Worm (Caenorhabditis elegans): ENCODE data around the gene F38B6.6.

Gene F38B6.6

ce11 chrX:6653173-6653572, 36.7 kb downstream of the F38B6.6 start (continued):
- no peak for TF ChIP-seq C16A3.4 (tag; optimal IDR thresholded peaks at IDR 0.05)
- TF ChIP-seq efl-1 (optimal IDR thresholded peaks at IDR 0.05), result no peak
- peak in 1 of 2 experiments; percentile 35 for TF ChIP-seq efl-1 (GFP tag; optimal IDR thresholded peaks at IDR 0.05 in 1 of 2)
- TF ChIP-seq ceh-63 (GFP tag; optimal IDR thresholded peaks at IDR 0.05), result no peak
- no peak for TF ChIP-seq unc-86 (tag; optimal IDR thresholded peaks at IDR 0.05)
- TF ChIP-seq irx-1 (tag; optimal IDR thresholded peaks at IDR 0.05), result no peak
- no peak for TF ChIP-seq skn-1 (tag; optimal IDR thresholded peaks at IDR 0.05)
- peak; percentile 39 for TF ChIP-seq nhr-20 (tag; optimal IDR thresholded peaks at IDR 0.05)
- peak; percentile 48 for TF ChIP-seq blmp-1 (tag; optimal IDR thresholded peaks at IDR 0.05)
- TF ChIP-seq lin-35 (GFP tag; optimal IDR thresholded peaks at IDR 0.05), result peak in 1 of 2 experiments; percentile 44
- TF ChIP-seq aly-2 (tag; optimal IDR thresholded peaks at IDR 0.05), result no peak
- no peak for TF ChIP-seq nhr-12 (tag; optimal IDR thresholded peaks at IDR 0.05)

- TF ChIP-seq lin-39 (tag; optimal IDR thresholded peaks at IDR 0.05) (no peak), lin-14 (GFP tag; optimal IDR thresholded peaks at IDR 0.05) (peak; percentile 15), efl-1 (optimal IDR thresholded peaks at IDR 0.05) (no peak), efl-1 (GFP tag; optimal IDR thresholded peaks at IDR 0.05 in 1 of 2) (peak in 1 of 2 experiments; percentile 79), blmp-1 (tag; optimal IDR thresholded peaks at IDR 0.05) (peak; percentile 49), nhr-90 (tag; optimal IDR thresholded peaks at IDR 0.05; ENCODE audit: poor library complexity) (peak; percentile 0), C04F5.9 (tag; optimal IDR thresholded peaks at IDR 0.05) (no peak), elt-3 (tag; optimal IDR thresholded peaks at IDR 0.05) (peak in 1 of 6 experiments; percentile 31)
Observed at ce11 chrX:6649573-6649972, 40.3 kb downstream of the F38B6.6 start.

ce11 chrX:6646387-6647061, 43.4 kb downstream of the F38B6.6 start:
- TF ChIP-seq efl-1 (optimal IDR thresholded peaks at IDR 0.05) (no peak), efl-1 (GFP tag; optimal IDR thresholded peaks at IDR 0.05 in 1 of 2) (peak in 1 of 2 experiments; percentile 41), grh-1 (GFP tag; IDR thresholded peaks at IDR 0.05) (peak; percentile 51; the same call in 1 of the 2 replicates), snu-23 (GFP tag; optimal IDR thresholded peaks at IDR 0.05) (peak; percentile 50), nhr-20 (tag; optimal IDR thresholded peaks at IDR 0.05) (peak; percentile 72), elt-2 (tag; optimal IDR thresholded peaks at IDR 0.05) (peak; percentile 46), mep-1 (tag; optimal IDR thresholded peaks at IDR 0.05) (peak; percentile 5), egl-27 (tag; optimal IDR thresholded peaks at IDR 0.05) (no peak), unc-30 (tag; optimal IDR thresholded peaks at IDR 0.05) (no peak), rnt-1 (tag; optimal IDR thresholded peaks at IDR 0.05) (no peak), nhr-85 (tag) (peak; percentile 19), lin-35 (GFP tag; optimal IDR thresholded peaks at IDR 0.05) (peak in 1 of 2 experiments; percentile 27)

ce11 chrX:6644971-6645704, 44.7 kb downstream of the F38B6.6 start, which contains the start of gene C56E10.3:
C56E10.3 (plus strand) TSS chrX:6645654.
- no peak for TF ChIP-seq snpc-4 (tag; optimal IDR thresholded peaks at IDR 0.05)
- TF ChIP-seq skn-1 (tag; optimal IDR thresholded peaks at IDR 0.05), result peak; percentile 30
- no peak for TF ChIP-seq C34B4.2 (tag; optimal IDR thresholded peaks at IDR 0.05)
- TF ChIP-seq hlh-17 (GFP tag; optimal IDR thresholded peaks at IDR 0.05; ENCODE audit: borderline replicate concordance), result no peak
- TF ChIP-seq nhr-90 (tag; optimal IDR thresholded peaks at IDR 0.05; ENCODE audit: poor library complexity), result peak; percentile 31
- peak; percentile 46 for TF ChIP-seq nhr-71 (tag; optimal IDR thresholded peaks at IDR 0.05)
- no peak for TF ChIP-seq ama-1 (optimal IDR thresholded peaks at IDR 0.05)
- no peak for TF ChIP-seq nhr-11 (tag; optimal IDR thresholded peaks at IDR 0.05)
- no peak for TF ChIP-seq nhr-47 (tag; optimal IDR thresholded peaks at IDR 0.05)
- peak in 1 of 2 experiments; percentile 44 for TF ChIP-seq mdl-1 (tag; optimal IDR thresholded peaks at IDR 0.05)
- TF ChIP-seq nhr-19 (GFP tag; conservative IDR thresholded peaks at IDR 0.05), result 0 out of 2 replicates have a peak, but pooled peaks have one; percentile 5
- TF ChIP-seq ceh-82 (tag; optimal IDR thresholded peaks at IDR 0.05), result no peak
- TF ChIP-seq tbx-2 (tag; optimal IDR thresholded peaks at IDR 0.05), result peak; percentile 32
- TF ChIP-seq nhr-85 (tag), result peak; percentile 32
- TF ChIP-seq ceh-8 (GFP tag; optimal IDR thresholded peaks at IDR 0.05), result no peak
- TF ChIP-seq lsy-2 (tag; optimal IDR thresholded peaks at IDR 0.05), result peak in 1 of 2 experiments; percentile 6
- TF ChIP-seq alr-1 (tag; optimal IDR thresholded peaks at IDR 0.05; ENCODE audit: borderline replicate concordance), result no peak
- TF ChIP-seq lin-14 (GFP tag; optimal IDR thresholded peaks at IDR 0.05), result peak; percentile 39
- TF ChIP-seq unc-62 (GFP tag; optimal IDR thresholded peaks at IDR 0.05), result no peak
- TF ChIP-seq vab-15 (tag; optimal IDR thresholded peaks at IDR 0.05), result no peak
- TF ChIP-seq pqm-1 (tag; optimal IDR thresholded peaks at IDR 0.05), result no peak
- no peak for TF ChIP-seq unc-86 (tag; optimal IDR thresholded peaks at IDR 0.05)
- peak in 1 of 2 experiments; percentile 44 for TF ChIP-seq lin-35 (GFP tag; optimal IDR thresholded peaks at IDR 0.05)
- no peak for TF ChIP-seq mef-2 (tag; optimal IDR thresholded peaks at IDR 0.05)
- no peak for TF ChIP-seq elt-3 (tag; optimal IDR thresholded peaks at IDR 0.05)
- no peak for TF ChIP-seq C16A3.4 (tag; optimal IDR thresholded peaks at IDR 0.05)
- TF ChIP-seq elt-2 (tag; optimal IDR thresholded peaks at IDR 0.05), result peak; percentile 65

All from whole organism, L1 larva.